Worm (Caenorhabditis elegans): ENCODE data around the gene cpt-2.

The cpt-2 gene

DNA sequence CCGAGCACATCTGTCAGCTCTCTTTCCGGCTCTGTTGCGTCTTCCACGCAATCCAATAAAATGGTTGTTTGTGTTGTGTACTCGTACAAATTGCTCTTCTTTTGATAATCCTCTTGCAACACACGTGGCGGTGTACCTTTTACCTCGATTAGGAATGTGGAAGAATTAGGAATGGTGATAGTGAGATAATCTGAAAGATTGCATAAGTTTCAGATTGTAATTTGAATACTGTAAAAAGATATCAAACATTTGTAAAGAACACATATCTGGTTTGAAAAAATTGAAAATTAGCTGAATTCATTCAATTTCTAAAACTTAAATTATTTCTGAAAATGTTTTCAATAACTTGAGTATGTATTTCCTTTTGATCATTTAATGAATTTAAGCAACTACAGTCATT lies 14.6 kb upstream of the cpt-2 start, which contains the start of gene C08F8.6:
Gene C08F8.6, minus strand, starts transcription at position 101 of the 400 bp plus-strand sequence.
- no peak for TF ChIP-seq lin-15B (tag; optimal IDR thresholded peaks at IDR 0.05)
- TF ChIP-seq ceh-16 (tag; optimal IDR thresholded peaks at IDR 0.05) = no peak
- no peak for TF ChIP-seq nfya-1 (tag; optimal IDR thresholded peaks at IDR 0.05; ENCODE audit: insufficient read depth)
- TF ChIP-seq nhr-77 (tag; optimal IDR thresholded peaks at IDR 0.05) = no peak
- TF ChIP-seq ztf-4 (tag; optimal IDR thresholded peaks at IDR 0.05) = no peak
- no peak for TF ChIP-seq unc-62 (GFP tag; optimal IDR thresholded peaks at IDR 0.05)
- no peak for TF ChIP-seq sea-2 (GFP tag; optimal IDR thresholded peaks at IDR 0.05)
- TF ChIP-seq ceh-82 (tag; optimal IDR thresholded peaks at IDR 0.05) = no peak
- TF ChIP-seq nhr-67 (tag; optimal IDR thresholded peaks at IDR 0.05) = no peak
- no peak for TF ChIP-seq mml-1 (tag; optimal IDR thresholded peaks at IDR 0.05)
- TF ChIP-seq pha-4 (tag; optimal IDR thresholded peaks at IDR 0.05) = no peak
- no peak for TF ChIP-seq R02D3.7 (tag; optimal IDR thresholded peaks at IDR 0.05)
- TF ChIP-seq unc-39 (tag; optimal IDR thresholded peaks at IDR 0.05) = no peak
- TF ChIP-seq nhr-237 (tag; optimal IDR thresholded peaks at IDR 0.05) = no peak
- no peak for TF ChIP-seq elt-2 (tag; optimal IDR thresholded peaks at IDR 0.05)
- TF ChIP-seq nhr-11 (tag; optimal IDR thresholded peaks at IDR 0.05) = no peak
- no peak for TF ChIP-seq hmg-11 (tag; optimal IDR thresholded peaks at IDR 0.05)
- TF ChIP-seq aly-2 (tag; optimal IDR thresholded peaks at IDR 0.05) = no peak
- TF ChIP-seq pqm-1 (tag; optimal IDR thresholded peaks at IDR 0.05) = no peak

DNA sequence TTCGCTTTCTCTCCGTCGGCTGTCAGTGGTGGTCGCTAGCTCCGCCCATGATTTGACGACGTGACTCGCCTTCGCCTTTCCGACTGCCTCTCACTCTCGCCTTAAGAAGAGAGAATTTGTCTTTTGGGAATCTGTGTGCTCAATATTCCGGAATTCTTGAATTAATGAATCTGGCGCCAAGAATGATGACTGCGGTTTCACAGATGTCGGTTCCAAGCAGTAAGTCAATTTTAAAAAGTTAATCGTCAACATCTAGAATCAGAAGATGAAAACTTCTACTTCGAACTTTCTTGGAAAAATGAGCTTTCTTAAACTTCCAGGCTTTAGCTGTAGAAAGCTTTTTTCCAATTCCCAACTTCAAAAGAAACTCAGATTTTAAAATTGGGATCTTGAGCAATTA lies 9.8 kb upstream of the cpt-2 start, which contains the start of gene nhr-67:
Gene nhr-67, plus strand, starts transcription at position 97 of the 400 bp plus-strand sequence.
- TF ChIP-seq eor-1 (tag; optimal IDR thresholded peaks at IDR 0.05) (no peak), skn-1 (tag; optimal IDR thresholded peaks at IDR 0.05) (no peak), nfya-1 (tag; optimal IDR thresholded peaks at IDR 0.05; ENCODE audit: insufficient read depth) (peak; percentile 66), mdl-1 (tag; optimal IDR thresholded peaks at IDR 0.05) (no peak)

DNA sequence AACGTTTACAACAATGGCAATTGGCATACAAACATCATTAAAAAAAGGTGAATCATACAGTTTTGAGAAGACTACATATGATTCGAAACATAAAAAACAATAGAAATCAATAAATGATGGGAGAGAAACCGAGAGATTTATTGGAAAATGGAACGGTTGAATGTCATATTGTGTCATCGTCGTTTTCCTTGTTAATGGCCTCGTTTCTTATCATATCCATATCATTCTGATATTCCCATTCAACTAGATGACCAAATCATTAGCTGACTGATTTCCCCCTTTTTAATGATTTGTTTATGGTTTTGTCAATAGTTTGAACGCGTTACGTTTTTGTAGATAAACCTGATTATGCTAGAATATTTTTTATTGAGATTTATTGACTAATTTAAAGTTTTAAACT lies 4.7 kb upstream of the cpt-2 start:
- TF ChIP-seq nhr-28 (tag; optimal IDR thresholded peaks at IDR 0.05) (no peak), nhr-11 (tag; optimal IDR thresholded peaks at IDR 0.05) (no peak), mdl-1 (tag; optimal IDR thresholded peaks at IDR 0.05) (no peak), nhr-43 (tag; optimal IDR thresholded peaks at IDR 0.05; ENCODE audit: poor library complexity, severe bottlenecking) (peak; percentile 8), nhr-23 (tag; optimal IDR thresholded peaks at IDR 0.05) (peak; percentile 54), ceh-28 (tag; optimal IDR thresholded peaks at IDR 0.05) (peak; percentile 12), tbx-2 (tag; optimal IDR thresholded peaks at IDR 0.05) (no peak), nhr-76 (tag; optimal IDR thresholded peaks at IDR 0.05) (no peak), pqm-1 (tag; optimal IDR thresholded peaks at IDR 0.05) (no peak), mml-1 (tag; optimal IDR thresholded peaks at IDR 0.05) (no peak), elt-3 (tag; optimal IDR thresholded peaks at IDR 0.05) (peak in 1 of 3 experiments; percentile 80), ceh-82 (tag; optimal IDR thresholded peaks at IDR 0.05) (no peak)

- TF ChIP-seq ceh-82 (tag; optimal IDR thresholded peaks at IDR 0.05) = no peak
Measured at ce11 chrIV:11176967-11177366, 2.5 kb upstream of the cpt-2 start, which contains the start of gene rap-3. Gene rap-3, plus strand, starts transcription at chrIV:11177267.

ce11 chrIV:11178495-11178894 lies 950 bp upstream of the cpt-2 start, which contains the start of gene C08F8.9:
Gene C08F8.9, minus strand, starts transcription at chrIV:11178595.
- TF ChIP-seq elt-1 (tag; optimal IDR thresholded peaks at IDR 0.05) (no peak), nhr-12 (tag; optimal IDR thresholded peaks at IDR 0.05) (no peak), fos-1 (tag; optimal IDR thresholded peaks at IDR 0.05) (no peak), ztf-11 (tag; optimal IDR thresholded peaks at IDR 0.05) (no peak)

- TF ChIP-seq pqm-1 (tag; optimal IDR thresholded peaks at IDR 0.05) = peak; percentile 32
- peak; percentile 11 for TF ChIP-seq elt-2 (tag; optimal IDR thresholded peaks at IDR 0.05)
- no peak for TF ChIP-seq nhr-11 (tag; optimal IDR thresholded peaks at IDR 0.05)
- TF ChIP-seq pha-4 (tag; optimal IDR thresholded peaks at IDR 0.05) = peak; percentile 6
Measured at ce11 chrIV:11180077-11180476, 632 bp downstream of the cpt-2 start.

All from whole organism, L3 larva.